Worm (Caenorhabditis elegans) whole organism, young adult: ENCODE data around the gene idpp-4.

Experiments used
- B0336.3 ChIP-seq: fragments of 200-800 bp; sonication (Bioruptor generic); IDR thresholded peaks from 2 replicates; pipeline ENCODE4 v1.3.6; 2022; ENCODE audit warnings: missing genetic modification characterization, missing compliant biosample characterization
- C06A6.2 ChIP-seq: fragments of 200-800 bp; sonication (Bioruptor generic); conservative IDR thresholded peaks from 2 replicates; pipeline ENCODE4 v1.3.6; 2022; ENCODE audit warnings: missing genetic modification characterization, missing compliant biosample characterization
- F23B12.7 ChIP-seq: sonication (generic microtip); optimal IDR thresholded peaks from 2 replicates; lab custom pipeline; 2017; ENCODE audit warnings: missing genetic modification characterization, mild to moderate bottlenecking, missing compliant biosample characterization, antibody characterized with exemption, moderate library complexity; ENCODE audit not compliant: insufficient read depth
- F37B4.10 ChIP-seq: fragments of 200-800 bp; sonication (Bioruptor generic); IDR thresholded peaks from 2 replicates; pipeline ENCODE4 v1.3.6; 2022; ENCODE audit warnings: missing genetic modification characterization, missing compliant biosample characterization
- F39B2.1 ChIP-seq: fragments of 200-800 bp; sonication (Bioruptor generic); IDR thresholded peaks from 2 replicates; pipeline ENCODE4 v1.3.6; 2022; ENCODE audit warnings: missing genetic modification reagents, missing genetic modification characterization, missing compliant biosample characterization
- F49E8.2 ChIP-seq: sonication (generic microtip); optimal IDR thresholded peaks from 3 replicates; lab custom pipeline; 2017; ENCODE audit warnings: missing genetic modification characterization, mild to moderate bottlenecking, missing compliant biosample characterization, antibody characterized with exemption, moderate library complexity; ENCODE audit not compliant: insufficient read depth
- F55B11.4 ChIP-seq: sonication (generic microtip); optimal IDR thresholded peaks from 2 replicates; lab custom pipeline; 2016; ENCODE audit warnings: missing compliant biosample characterization, missing genetic modification characterization, borderline replicate concordance; ENCODE audit not compliant: insufficient read depth
- F57A8.1 ChIP-seq: fragments of 200-800 bp; sonication (Bioruptor generic); optimal IDR thresholded peaks from 2 replicates; lab custom pipeline; 2018; ENCODE audit warnings: mild to moderate bottlenecking, missing genetic modification characterization, moderate library complexity, missing compliant biosample characterization
- Y79H2A.3 ChIP-seq: fragments of 200-800 bp; sonication (Bioruptor generic); conservative IDR thresholded peaks from 2 replicates; pipeline ENCODE4 v1.3.6; 2022; ENCODE audit warnings: missing genetic modification reagents, missing genetic modification characterization, missing compliant biosample characterization
- attf-3 ChIP-seq: fragments of 200-800 bp; sonication (Bioruptor generic); conservative IDR thresholded peaks from 2 replicates; pipeline ENCODE4 v1.3.6; 2022; ENCODE audit warnings: missing genetic modification reagents, missing genetic modification characterization, missing compliant biosample characterization
- attf-6 ChIP-seq: fragments of 200-800 bp; sonication (Bioruptor generic); IDR thresholded peaks from 2 replicates; pipeline ENCODE4 v1.3.6; 2022; ENCODE audit warnings: missing genetic modification reagents, missing genetic modification characterization, missing compliant biosample characterization
- ceh-58 ChIP-seq: fragments of 200-800 bp; sonication (Bioruptor generic); IDR thresholded peaks from 2 replicates; pipeline ENCODE4 v1.3.6; 2022; ENCODE audit warnings: missing genetic modification characterization, missing compliant biosample characterization
- ceh-91 ChIP-seq: fragments of 200-800 bp; sonication (Bioruptor generic); IDR thresholded peaks from 2 replicates; pipeline ENCODE4 v1.3.6; 2022; ENCODE audit warnings: missing genetic modification reagents, missing genetic modification characterization, missing compliant biosample characterization
- dox-1 ChIP-seq: fragments of 200-800 bp; sonication (Bioruptor generic); IDR thresholded peaks from 2 replicates; pipeline ENCODE4 v1.3.6; 2022; ENCODE audit warnings: missing genetic modification reagents, missing genetic modification characterization, missing compliant biosample characterization
- gei-17 ChIP-seq: fragments of 200-800 bp; sonication (Bioruptor generic); optimal IDR thresholded peaks from 2 replicates; lab custom pipeline; 2018; ENCODE audit warnings: mild to moderate bottlenecking, missing genetic modification characterization, missing compliant biosample characterization
- hrde-1 ChIP-seq: sonication (generic microtip); optimal IDR thresholded peaks from 2 replicates; lab custom pipeline; 2016; ENCODE audit warnings: missing genetic modification characterization, mild to moderate bottlenecking, missing compliant biosample characterization, moderate library complexity, missing genotype, missing genetic modification reagents, borderline replicate concordance
- hsf-1 ChIP-seq: fragments of 200-800 bp; sonication (Bioruptor generic); IDR thresholded peaks from 2 replicates; pipeline ENCODE4 v1.3.6; 2022; ENCODE audit warnings: missing genetic modification reagents, missing genetic modification characterization, missing compliant biosample characterization
- lag-1 ChIP-seq: fragments of 200-800 bp; sonication (Bioruptor generic); IDR thresholded peaks from 2 replicates; pipeline ENCODE4 v1.3.6; 2022; ENCODE audit warnings: missing genetic modification reagents, missing genetic modification characterization, missing compliant biosample characterization
- lin-26 ChIP-seq: fragments of 200-800 bp; sonication (Bioruptor generic); IDR thresholded peaks from 2 replicates; pipeline ENCODE4 v1.3.6; 2022; ENCODE audit warnings: missing genetic modification reagents, missing genetic modification characterization, missing compliant biosample characterization
- lin-35 ChIP-seq, 3 experiments: fragments of 150-350 bp in 2 of 3; sonication (generic microtip) in 1 of 3; optimal IDR thresholded peaks; 2 replicates each; lab custom pipeline; 2014 to 2018; ENCODE audit warnings: missing biosample characterization in 3 of 3, missing genetic modification characterization in 3 of 3, missing genetic modification reagents in 3 of 3
- lin-40 ChIP-seq: sonication (generic microtip); optimal IDR thresholded peaks from 2 replicates; lab custom pipeline; 2016; ENCODE audit warnings: missing genetic modification characterization, mild to moderate bottlenecking, missing compliant biosample characterization, missing genotype, missing genetic modification reagents
- lin-54 ChIP-seq: fragments of 200-800 bp; sonication (Bioruptor generic); optimal IDR thresholded peaks from 2 replicates; lab custom pipeline; 2018; ENCODE audit warnings: mild to moderate bottlenecking, missing genetic modification characterization, missing compliant biosample characterization
- madf-8 ChIP-seq: fragments of 200-800 bp; sonication (Bioruptor generic); conservative IDR thresholded peaks from 2 replicates; pipeline ENCODE4 v1.3.6; 2022; ENCODE audit warnings: missing genetic modification reagents, missing genetic modification characterization, missing compliant biosample characterization
- mcd-1 ChIP-seq: fragments of 200-800 bp; sonication (Bioruptor generic); IDR thresholded peaks from 2 replicates; pipeline ENCODE4 v1.3.6; 2022; ENCODE audit warnings: missing genetic modification reagents, missing genetic modification characterization, missing compliant biosample characterization
- mes-4 ChIP-seq: sonication (generic microtip); optimal IDR thresholded peaks from 2 replicates; lab custom pipeline; 2016; ENCODE audit warnings: missing genotype, missing genetic modification characterization, missing compliant biosample characterization
- nfya-1 ChIP-seq: sonication (generic microtip); optimal IDR thresholded peaks from 2 replicates; lab custom pipeline; 2017; ENCODE audit warnings: antibody characterized with exemption, missing compliant biosample characterization, missing genetic modification characterization, borderline replicate concordance; ENCODE audit not compliant: insufficient read depth
- nhr-80 ChIP-seq: sonication (generic microtip); optimal IDR thresholded peaks from 2 replicates; lab custom pipeline; 2016; ENCODE audit warnings: missing genetic modification characterization, missing compliant biosample characterization
- nhr-90 ChIP-seq: sonication (generic microtip); optimal IDR thresholded peaks from 2 replicates; lab custom pipeline; 2016; ENCODE audit warnings: missing genotype, mild to moderate bottlenecking, missing genetic modification characterization, missing compliant biosample characterization
- pha-4 ChIP-seq: fragments of 150-350 bp; sonication (generic microtip); optimal IDR thresholded peaks from 2 replicates; lab custom pipeline; 2014; ENCODE audit warnings: missing biosample characterization, missing genetic modification reagents, missing genetic modification characterization
- repo-1 ChIP-seq: sonication (generic microtip); optimal IDR thresholded peaks from 2 replicates; lab custom pipeline; 2017; ENCODE audit warnings: mild to moderate bottlenecking, missing genetic modification characterization, missing compliant biosample characterization
- snpc-1.1 ChIP-seq: sonication (generic microtip); optimal IDR thresholded peaks from 2 replicates; lab custom pipeline; 2017; ENCODE audit warnings: missing genetic modification characterization, mild to moderate bottlenecking, missing compliant biosample characterization, antibody characterized with exemption, moderate library complexity, missing genotype, missing genetic modification reagents; ENCODE audit not compliant: insufficient read depth
- snpc-3.4 ChIP-seq: sonication (generic microtip); optimal IDR thresholded peaks from 2 replicates; lab custom pipeline; 2017; ENCODE audit warnings: missing genetic modification characterization, mild to moderate bottlenecking, missing compliant biosample characterization, antibody characterized with exemption, moderate library complexity, missing genotype, missing genetic modification reagents
- sptf-2 ChIP-seq: fragments of 200-800 bp; sonication (Bioruptor generic); optimal IDR thresholded peaks from 2 replicates; lab custom pipeline; 2018; ENCODE audit warnings: mild to moderate bottlenecking, missing genetic modification characterization, missing compliant biosample characterization
- unc-62 ChIP-seq: fragments of 150-350 bp; optimal IDR thresholded peaks from 2 replicates; lab custom pipeline; 2014; ENCODE audit warnings: missing biosample characterization, missing genetic modification reagents, missing genetic modification characterization
- zfh-2 ChIP-seq: fragments of 200-800 bp; sonication (Bioruptor generic); conservative IDR thresholded peaks from 2 replicates; pipeline ENCODE4 v1.3.6; 2022; ENCODE audit warnings: missing genetic modification reagents, missing genetic modification characterization, missing compliant biosample characterization
- ztf-25 ChIP-seq: fragments of 200-800 bp; sonication (Bioruptor generic); IDR thresholded peaks from 2 replicates; pipeline ENCODE4 v1.3.6; 2022; ENCODE audit warnings: missing genetic modification reagents, missing genetic modification characterization, missing compliant biosample characterization
- ztf-26 ChIP-seq: sonication (generic microtip); optimal IDR thresholded peaks from 2 replicates; lab custom pipeline; 2017; ENCODE audit warnings: missing genetic modification characterization, missing compliant biosample characterization
- ztf-28 ChIP-seq: fragments of 200-800 bp; sonication (Bioruptor generic); IDR thresholded peaks from 2 replicates; pipeline ENCODE4 v1.3.6; 2022; ENCODE audit warnings: missing genetic modification reagents, missing genetic modification characterization, missing compliant biosample characterization
- ztf-6 ChIP-seq: fragments of 200-800 bp; sonication (Bioruptor generic); IDR thresholded peaks from 2 replicates; pipeline ENCODE4 v1.3.6; 2022; ENCODE audit warnings: missing genetic modification reagents, missing genetic modification characterization, missing compliant biosample characterization

Gene idpp-4

DNA sequence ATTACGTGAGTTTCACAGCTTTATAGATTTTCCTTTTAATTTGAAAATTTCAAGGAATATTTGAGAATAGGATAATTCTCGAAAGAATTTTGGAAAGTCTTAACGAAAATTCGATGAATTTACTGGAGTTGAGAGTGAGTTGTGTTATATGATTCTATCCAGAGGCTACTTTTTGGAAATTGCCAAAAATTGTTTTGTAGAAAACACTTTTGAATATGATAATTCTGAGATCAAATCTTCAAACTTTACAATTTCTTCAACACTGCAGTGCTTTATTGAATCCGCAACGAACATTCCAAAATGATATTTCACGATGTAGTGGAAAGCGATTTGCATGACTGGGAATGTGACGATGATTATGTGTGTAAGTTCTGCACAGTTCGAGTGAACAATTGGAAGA lies 30.7 kb downstream of the idpp-4 start, which contains the start of gene C07E3.8:
Gene C07E3.8, plus strand, starts transcription at position 301 of the 400 bp plus-strand sequence.
- TF ChIP-seq attf-6 (GFP tag; lab: Robert Waterston, UW) (no peak), F39B2.1 (GFP tag; lab: Robert Waterston, UW) (no peak), lin-40 (tag; lab: Kevin White, UChicago) (no peak), F55B11.4 (tag; lab: Kevin White, UChicago) (no peak), snpc-3.4 (tag; lab: Kevin White, UChicago) (no peak)
- TF ChIP-seq, all 124 proteins: peak for 0

DNA sequence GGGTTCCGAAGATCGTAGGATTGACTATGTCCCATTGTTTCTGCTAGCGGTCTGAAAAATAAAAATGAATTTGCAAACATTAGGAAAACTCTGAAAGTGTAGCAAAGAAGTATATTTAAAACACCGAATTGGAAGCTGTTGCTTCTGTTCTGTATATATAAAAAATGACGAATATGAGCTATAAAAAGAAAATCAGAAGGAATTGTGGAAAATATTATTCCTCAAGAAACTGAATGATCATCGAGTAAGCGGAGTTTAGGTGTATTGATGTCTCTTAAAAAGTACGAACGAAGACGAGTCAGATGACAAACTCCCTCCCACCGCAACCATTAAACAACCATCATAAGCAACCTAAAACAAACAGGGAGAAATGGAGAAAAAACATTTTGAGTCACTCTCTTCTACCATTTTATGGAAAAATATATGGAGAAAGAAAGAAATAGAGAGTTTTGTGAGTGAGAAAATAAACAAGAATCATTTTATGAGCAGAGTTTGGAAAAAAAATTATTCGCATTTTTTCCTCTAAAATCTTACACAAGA lies 36.3 kb downstream of the idpp-4 start, which contains the start of gene C07E3.3:
Gene C07E3.3, minus strand, starts transcription at position 51 of the 540 bp plus-strand sequence.
- no peak for TF ChIP-seq lin-54 (GFP tag; lab: Kevin White, UChicago)
- no peak for TF ChIP-seq lin-40 (tag; lab: Kevin White, UChicago)
- no peak for TF ChIP-seq F23B12.7 (tag; lab: Kevin White, UChicago)
- no peak for TF ChIP-seq nhr-90 (tag; lab: Kevin White, UChicago)
- no peak for TF ChIP-seq mes-4 (tag; lab: Kevin White, UChicago)
- TF ChIP-seq, all 124 proteins: peak for 0

DNA sequence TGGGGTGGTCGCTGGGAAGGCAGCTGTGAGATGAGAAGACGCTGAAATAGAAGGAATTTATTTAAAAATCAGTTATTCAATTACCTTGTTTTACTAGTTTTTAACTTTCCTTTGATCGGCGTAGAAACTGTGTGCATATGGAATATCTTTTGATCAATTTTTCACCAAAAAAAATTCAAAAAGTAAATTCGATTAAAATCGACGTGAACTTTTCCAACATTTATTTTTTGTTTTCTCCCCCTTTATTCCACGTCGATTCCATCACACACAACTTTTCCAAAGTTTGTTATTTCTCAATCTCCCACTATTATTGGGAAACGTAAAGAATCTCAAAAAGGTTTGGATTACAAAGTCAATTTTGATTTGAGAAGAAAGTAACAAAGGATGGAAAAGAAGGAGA lies 39.2 kb downstream of the idpp-4 start, which contains the start of gene C07E3.4:
Gene C07E3.4, plus strand, starts transcription at position 301 of the 400 bp plus-strand sequence.
- TF ChIP-seq madf-8 (no peak), ztf-6 (no peak), repo-1 (no peak), lin-26 (GFP tag; lab: Robert Waterston, UW) (no peak), F57A8.1 (GFP tag; lab: Kevin White, UChicago) (no peak), zfh-2 (GFP tag; lab: Robert Waterston, UW) (no peak), C06A6.2 (GFP tag; lab: Robert Waterston, UW) (no peak), lin-35 (GFP tag; optimal IDR thresholded peaks at IDR 0.05; lab: Kevin White, UChicago) (no peak), nhr-80 (tag; lab: Kevin White, UChicago) (no peak), snpc-3.4 (tag; lab: Kevin White, UChicago) (no peak)

DNA sequence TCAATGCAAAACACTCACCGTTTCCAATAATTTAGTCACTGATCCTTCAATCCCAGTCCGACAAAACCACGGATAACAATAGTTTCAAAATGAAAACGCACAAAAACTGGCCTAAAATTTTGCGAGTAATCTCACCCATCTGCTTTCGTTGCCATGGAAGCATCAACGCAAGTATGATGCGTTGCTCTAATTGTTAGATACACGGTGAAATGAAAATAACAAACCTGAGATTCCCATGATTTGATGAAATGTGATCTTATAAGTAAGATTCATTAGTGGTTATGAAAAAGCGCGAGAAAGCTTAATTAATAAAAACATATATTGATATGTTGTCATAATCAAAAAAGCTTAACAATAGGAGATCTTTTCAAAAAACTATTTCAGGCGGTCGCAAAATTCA lies 45.9 kb downstream of the idpp-4 start, which contains the start of gene ceh-57:
Gene ceh-57, minus strand, starts transcription at position 95 of the 400 bp plus-strand sequence.
- TF ChIP-seq pha-4 (no peak), ztf-26 (tag; lab: Kevin White, UChicago) (no peak), hrde-1 (tag; lab: Kevin White, UChicago) (no peak), mcd-1 (GFP tag; lab: Robert Waterston, UW) (no peak), ztf-25 (GFP tag; lab: Robert Waterston, UW) (no peak), dox-1 (GFP tag; lab: Robert Waterston, UW) (no peak), F57A8.1 (GFP tag; lab: Kevin White, UChicago) (no peak), hsf-1 (no peak), nfya-1 (tag; lab: Kevin White, UChicago) (no peak), B0336.3 (no peak), ztf-28 (GFP tag; lab: Robert Waterston, UW) (no peak), F49E8.2 (tag; lab: Kevin White, UChicago) (no peak), mes-4 (tag; lab: Kevin White, UChicago) (no peak)

DNA sequence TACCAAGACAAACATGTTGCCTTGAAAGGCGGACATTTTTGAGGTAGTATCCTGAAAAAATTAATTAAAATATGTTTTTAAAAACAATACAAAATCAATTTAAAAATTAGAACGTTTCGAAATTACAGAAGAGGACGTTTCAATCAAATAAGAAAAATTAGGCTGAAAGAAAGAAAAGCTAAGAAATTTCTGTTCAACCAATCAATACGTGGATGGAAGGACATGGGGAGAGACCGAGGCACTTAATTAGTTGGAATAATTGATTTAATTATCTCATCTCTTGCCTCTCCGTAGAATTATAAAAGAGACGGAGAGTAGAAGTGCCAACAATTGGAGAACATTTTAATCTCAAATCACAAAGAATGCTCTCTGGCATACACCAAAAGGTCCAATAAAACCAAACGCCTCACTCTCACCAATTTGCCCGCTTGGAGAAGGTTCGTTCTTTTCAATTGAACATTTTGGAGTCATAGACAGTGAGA lies 48.3 kb downstream of the idpp-4 start, which contains the start of gene ceh-58:
Gene ceh-58, minus strand, starts transcription at position 51 of the 482 bp plus-strand sequence.
- TF ChIP-seq F37B4.10 (GFP tag; lab: Robert Waterston, UW) (no peak), lin-35 (GFP tag; optimal IDR thresholded peaks at IDR 0.05; lab: Kevin White, UChicago) (no peak), lag-1 (GFP tag; lab: Robert Waterston, UW) (no peak), snpc-1.1 (tag; lab: Kevin White, UChicago) (no peak), gei-17 (GFP tag; lab: Kevin White, UChicago) (no peak), F55B11.4 (tag; lab: Kevin White, UChicago) (no peak), unc-62 (GFP tag; lab: Kevin White, UChicago) (no peak), nhr-90 (tag; lab: Kevin White, UChicago) (no peak), sptf-2 (GFP tag; lab: Kevin White, UChicago) (no peak), Y79H2A.3 (GFP tag; lab: Robert Waterston, UW) (no peak), ceh-91 (GFP tag; lab: Robert Waterston, UW) (no peak), attf-3 (GFP tag; lab: Robert Waterston, UW) (no peak), ceh-58 (GFP tag; lab: Robert Waterston, UW) (no peak)
